Worm (Caenorhabditis elegans): ENCODE data around the gene nep-24.

The nep-24 gene

DNA sequence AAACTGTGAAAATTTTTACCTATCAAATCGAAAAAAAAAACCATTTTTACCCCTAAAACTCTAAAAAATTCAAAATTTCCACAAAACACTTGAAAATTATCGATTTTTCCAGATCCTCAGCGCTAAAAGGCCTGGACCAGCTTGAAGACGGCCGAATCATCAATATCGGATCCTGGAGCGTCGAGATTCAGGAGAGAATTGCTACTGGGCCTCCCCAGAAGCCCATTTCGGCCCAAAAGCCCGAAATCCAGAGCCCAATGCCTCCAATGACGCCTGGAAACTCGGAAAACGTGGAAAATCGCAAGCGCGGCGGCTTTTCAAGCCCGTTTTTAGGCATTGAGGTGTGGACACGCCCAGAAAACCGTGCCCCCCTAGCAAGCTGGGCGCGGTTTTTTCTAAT lies 28.2 kb downstream of the nep-24 start:
- TF ChIP-seq egl-27 (tag; optimal IDR thresholded peaks at IDR 0.05) = no peak
- no peak for TF ChIP-seq egl-5 (tag; optimal IDR thresholded peaks at IDR 0.05)
- no peak for TF ChIP-seq jun-1 (tag; optimal IDR thresholded peaks at IDR 0.05)
- no peak for TF ChIP-seq ceh-9 (tag; optimal IDR thresholded peaks at IDR 0.05)
- no peak for TF ChIP-seq sea-2 (GFP tag; optimal IDR thresholded peaks at IDR 0.05)

ce11 chrIV:16962445-16962844 lies 38.3 kb downstream of the nep-24 start:
- no peak for TF ChIP-seq ZK546.5 (tag; optimal IDR thresholded peaks at IDR 0.05)
- peak; percentile 25 for TF ChIP-seq ceh-28 (tag; optimal IDR thresholded peaks at IDR 0.05)

- TF ChIP-seq nhr-23 (tag; optimal IDR thresholded peaks at IDR 0.05) (no peak), fkh-2 (tag; optimal IDR thresholded peaks at IDR 0.05) (no peak), ZK546.5 (tag; optimal IDR thresholded peaks at IDR 0.05) (no peak), skn-1 (tag; optimal IDR thresholded peaks at IDR 0.05) (no peak), fos-1 (tag; optimal IDR thresholded peaks at IDR 0.05) (no peak), R02D3.7 (tag; optimal IDR thresholded peaks at IDR 0.05) (no peak)
Measured at ce11 chrIV:16970390-16970789, 46.2 kb downstream of the nep-24 start, which contains the start of gene rom-3. TSS of gene rom-3 (minus strand) at chrIV:16970490.
